Worm (Caenorhabditis elegans) whole organism, young adult: ENCODE data around the gene trxr-1.

ENCODE experiments used
- attf-6 ChIP-seq: fragments of 200-800 bp; sonication (Bioruptor generic); IDR thresholded peaks from 2 replicates; pipeline ENCODE4 v1.3.6; 2022; ENCODE audit warnings: missing genetic modification reagents, missing genetic modification characterization, missing compliant biosample characterization
- cebp-1 ChIP-seq, 2 experiments: fragments of 200-800 bp in 1 of 2; sonication (Bioruptor generic) in 1 of 2; sonication (generic microtip) in 1 of 2; IDR thresholded peaks in 1 of 2; optimal IDR thresholded peaks in 1 of 2; 2 replicates each; pipeline versions ENCODE4 v1.3.6 to Lab custom; 2017 to 2022; ENCODE audit warnings: missing compliant biosample characterization in 2 of 2, missing genetic modification characterization in 2 of 2, mild to moderate bottlenecking in 1 of 2, missing genetic modification reagents in 1 of 2, moderate library complexity in 1 of 2
- lin-26 ChIP-seq: fragments of 200-800 bp; sonication (Bioruptor generic); IDR thresholded peaks from 2 replicates; pipeline ENCODE4 v1.3.6; 2022; ENCODE audit warnings: missing genetic modification reagents, missing genetic modification characterization, missing compliant biosample characterization
- nhr-80 ChIP-seq: sonication (generic microtip); optimal IDR thresholded peaks from 2 replicates; lab custom pipeline; 2016; ENCODE audit warnings: missing genetic modification characterization, missing compliant biosample characterization
- snpc-4 ChIP-seq, 5 experiments: fragments of 150-350 bp in 1 of 5; sonication (generic microtip) in 4 of 5; optimal IDR thresholded peaks; 2 replicates each; lab custom pipeline; 2014 to 2018; ENCODE audit warnings: missing genetic modification characterization in 5 of 5, missing biosample characterization in 3 of 5, antibody characterized with exemption in 2 of 5, mild to moderate bottlenecking in 2 of 5, missing compliant biosample characterization in 2 of 5, missing genotype in 2 of 5, moderate library complexity in 2 of 5, missing genetic modification reagents in 1 of 5

ce11 chrIV:7036790-7037189, 25.0 kb downstream of the trxr-1 start, which contains the start of gene ufl-1:
- no peak for TF ChIP-seq snpc-4 (GFP tag; optimal IDR thresholded peaks at IDR 0.05; lab: Kevin White, UChicago)
- no peak for TF ChIP-seq snpc-4 (tag; optimal IDR thresholded peaks at IDR 0.05; lab: Kevin White, UChicago)
- no peak for TF ChIP-seq attf-6 (GFP tag; lab: Robert Waterston, UW)
- TF ChIP-seq cebp-1 (GFP tag; IDR thresholded peaks at IDR 0.05; lab: Robert Waterston, UW): no peak
- TF ChIP-seq cebp-1 (tag; optimal IDR thresholded peaks at IDR 0.05; lab: Kevin White, UChicago): no peak
- TF ChIP-seq lin-26 (GFP tag; lab: Robert Waterston, UW): no peak
- no peak for TF ChIP-seq nhr-80 (tag; lab: Kevin White, UChicago)
